Fruit fly (Drosophila melanogaster) whole organism, embryonic: ENCODE results near the gene CG3349.

Source experiments
- Atf3 ChIP-seq: fragments of 200-800 bp; sonication (Bioruptor generic); optimal IDR thresholded peaks from 3 replicates; lab custom pipeline; 2016; ENCODE audit warnings: missing biosample characterization, missing genetic modification characterization
- Awh ChIP-seq: fragments of 200-800 bp; sonication (Bioruptor generic); IDR thresholded peaks from 2 replicates; pipeline ENCODE4, ENCODE4 v1.3.6; 2022; ENCODE audit warnings: missing biosample characterization, missing genetic modification characterization
- Blimp-1 ChIP-seq: fragments of 200-800 bp; sonication (Bioruptor generic); optimal IDR thresholded peaks from 3 replicates; lab custom pipeline; 2018; ENCODE audit warnings: missing biosample characterization, missing genetic modification characterization, mild to moderate bottlenecking, moderate library complexity, missing genetic modification reagents
- Bteb2 ChIP-seq: fragments of 200-800 bp; sonication (Bioruptor generic); optimal IDR thresholded peaks from 2 replicates; lab custom pipeline; 2016; ENCODE audit warnings: missing biosample characterization, missing genetic modification characterization
- CG10267 ChIP-seq: fragments of 200-800 bp; sonication (Bioruptor generic); optimal IDR thresholded peaks from 2 replicates; lab custom pipeline; 2018; ENCODE audit warnings: missing biosample characterization, mild to moderate bottlenecking, missing genetic modification characterization, moderate library complexity
- CG10543 ChIP-seq: fragments of 200-800 bp; sonication (Bioruptor generic); optimal IDR thresholded peaks from 3 replicates; lab custom pipeline; 2017; ENCODE audit warnings: missing biosample characterization, mild to moderate bottlenecking, missing genetic modification characterization, moderate library complexity
- CG11504 ChIP-seq: fragments of 200-800 bp; sonication (Bioruptor generic); optimal IDR thresholded peaks from 3 replicates; lab custom pipeline; 2019; ENCODE audit warnings: missing biosample characterization, mild to moderate bottlenecking, missing genetic modification characterization, moderate library complexity
- CG11560 ChIP-seq: fragments of 200-800 bp; sonication (Bioruptor generic); IDR thresholded peaks from 3 replicates; pipeline ENCODE4 v1.3.6; 2022; ENCODE audit warnings: missing biosample characterization, missing genetic modification characterization
- CG12391 ChIP-seq: fragments of 200-800 bp; sonication (Bioruptor generic); optimal IDR thresholded peaks from 3 replicates; lab custom pipeline; 2018; ENCODE audit warnings: missing biosample characterization, mild to moderate bottlenecking, missing genetic modification characterization, moderate library complexity
- CG12744 ChIP-seq: fragments of 200-800 bp; sonication (Bioruptor generic); optimal IDR thresholded peaks from 2 replicates; lab custom pipeline; 2016; ENCODE audit warnings: missing biosample characterization, missing genetic modification characterization
- CG13624 ChIP-seq: fragments of 200-800 bp; sonication (Bioruptor generic); optimal IDR thresholded peaks from 2 replicates; lab custom pipeline; 2016; ENCODE audit warnings: missing biosample characterization, missing genetic modification characterization
- CG13775 ChIP-seq: fragments of 200-800 bp; sonication (Bioruptor generic); optimal IDR thresholded peaks from 3 replicates; lab custom pipeline; 2017; ENCODE audit warnings: missing biosample characterization, mild to moderate bottlenecking, missing genetic modification characterization
- CG14050 ChIP-seq: fragments of 200-800 bp; sonication (Bioruptor generic); IDR thresholded peaks from 3 replicates; pipeline ENCODE4 v1.3.6; 2022; ENCODE audit warnings: missing biosample characterization, missing genetic modification characterization
- CG1647 ChIP-seq: fragments of 200-800 bp; sonication (Bioruptor generic); optimal IDR thresholded peaks from 3 replicates; lab custom pipeline; 2016; ENCODE audit warnings: missing biosample characterization, missing genetic modification characterization
- CG1832 ChIP-seq: fragments of 200-800 bp; sonication (Bioruptor generic); optimal IDR thresholded peaks from 2 replicates; lab custom pipeline; 2017; ENCODE audit warnings: missing biosample characterization, mild to moderate bottlenecking, missing genetic modification characterization, inconsistent platforms
- CG2678 ChIP-seq: fragments of 200-800 bp; sonication (Bioruptor generic); optimal IDR thresholded peaks from 3 replicates; lab custom pipeline; 2019; ENCODE audit warnings: missing biosample characterization, mild to moderate bottlenecking, missing genetic modification characterization, moderate library complexity
- CG5245 ChIP-seq: fragments of 200-800 bp; sonication (Bioruptor generic); optimal IDR thresholded peaks from 3 replicates; lab custom pipeline; 2016; ENCODE audit warnings: missing biosample characterization, missing genetic modification characterization
- CG6654 ChIP-seq: fragments of 200-800 bp; sonication (Bioruptor generic); optimal IDR thresholded peaks from 2 replicates; lab custom pipeline; 2017; ENCODE audit warnings: missing biosample characterization, mild to moderate bottlenecking, missing genetic modification characterization
- CG6683 ChIP-seq: fragments of 200-800 bp; sonication (Bioruptor generic); optimal IDR thresholded peaks from 2 replicates; lab custom pipeline; 2017; ENCODE audit warnings: missing biosample characterization, mild to moderate bottlenecking, missing genetic modification characterization, missing genetic modification reagents
- CG6765 ChIP-seq: fragments of 200-800 bp; sonication (Bioruptor generic); optimal IDR thresholded peaks from 3 replicates; lab custom pipeline; 2017; ENCODE audit warnings: missing biosample characterization, mild to moderate bottlenecking, missing genetic modification characterization
- CG8089 ChIP-seq: fragments of 200-800 bp; sonication (Bioruptor generic); optimal IDR thresholded peaks from 3 replicates; lab custom pipeline; 2016; ENCODE audit warnings: missing biosample characterization, missing genetic modification characterization
- CG8765 ChIP-seq: fragments of 200-800 bp; sonication (Bioruptor generic); IDR thresholded peaks from 2 replicates; pipeline ENCODE4 v1.3.6; 2022; ENCODE audit warnings: missing biosample characterization, missing genetic modification characterization
- Camta ChIP-seq: fragments of 200-800 bp; sonication (Bioruptor generic); optimal IDR thresholded peaks from 2 replicates; lab custom pipeline; 2016; ENCODE audit warnings: missing biosample characterization, missing genetic modification characterization
- Dip3 ChIP-seq: fragments of 200-800 bp; sonication (Bioruptor generic); optimal IDR thresholded peaks from 3 replicates; lab custom pipeline; 2016; ENCODE audit warnings: missing biosample characterization, missing genetic modification characterization
- H15 ChIP-seq: fragments of 200-800 bp; sonication (Bioruptor generic); IDR thresholded peaks from 3 replicates; pipeline ENCODE4 v1.3.6; 2022; ENCODE audit warnings: missing biosample characterization, missing genetic modification characterization
- Hsf ChIP-seq: fragments of 200-800 bp; sonication (Bioruptor generic); optimal IDR thresholded peaks from 3 replicates; lab custom pipeline; 2016; ENCODE audit warnings: missing biosample characterization, missing genetic modification characterization
- Mad ChIP-seq: fragments of 200-800 bp; sonication (Bioruptor generic); optimal IDR thresholded peaks from 2 replicates; lab custom pipeline; 2016; ENCODE audit warnings: missing biosample characterization, missing genetic modification characterization
- NC2α ChIP-seq: fragments of 200-800 bp; sonication (Bioruptor generic); optimal IDR thresholded peaks from 2 replicates; lab custom pipeline; 2016; ENCODE audit warnings: missing biosample characterization, missing genetic modification characterization
- NK7.1 ChIP-seq: fragments of 200-800 bp; sonication (Bioruptor generic); optimal IDR thresholded peaks from 3 replicates; lab custom pipeline; 2016; ENCODE audit warnings: missing biosample characterization, missing genetic modification characterization
- Nf-YC ChIP-seq: fragments of 200-800 bp; optimal IDR thresholded peaks from 3 replicates; lab custom pipeline; 2019; ENCODE audit warnings: missing biosample characterization, mild to moderate bottlenecking, missing genetic modification characterization, moderate library complexity
- crol ChIP-seq: fragments of 200-800 bp; sonication (Bioruptor generic); IDR thresholded peaks from 2 replicates; pipeline ENCODE4 v1.3.6; 2022; ENCODE audit warnings: missing biosample characterization, missing genetic modification characterization
- esg ChIP-seq: fragments of 200-800 bp; sonication (Bioruptor generic); conservative IDR thresholded peaks from 2 replicates; pipeline ENCODE4 v1.3.6; 2022; ENCODE audit warnings: missing biosample characterization, missing genetic modification characterization
- exex ChIP-seq: fragments of 200-800 bp; sonication (Bioruptor generic); optimal IDR thresholded peaks from 4 replicates; lab custom pipeline; 2018; ENCODE audit warnings: missing biosample characterization, mild to moderate bottlenecking, missing genetic modification characterization, moderate library complexity
- fd102C ChIP-seq: fragments of 200-800 bp; sonication (Bioruptor generic); optimal IDR thresholded peaks from 2 replicates; lab custom pipeline; 2018; ENCODE audit warnings: missing biosample characterization, mild to moderate bottlenecking, missing genetic modification characterization, moderate library complexity
- fd96Cb ChIP-seq: fragments of 200-800 bp; sonication (Bioruptor generic); optimal IDR thresholded peaks from 2 replicates; lab custom pipeline; 2018; ENCODE audit warnings: missing biosample characterization, mild to moderate bottlenecking, missing genetic modification characterization, moderate library complexity
- hb ChIP-seq: fragments of 200-800 bp; sonication (Bioruptor generic); IDR thresholded peaks from 3 replicates; pipeline ENCODE4 v1.3.6; 2022; ENCODE audit warnings: missing biosample characterization, missing genetic modification characterization; ENCODE audit not compliant: partially characterized antibody
- hth ChIP-seq: fragments of >200 bp; optimal IDR thresholded peaks from 2 replicates; lab custom pipeline; 2017; ENCODE audit warnings: inconsistent platforms
- knrl ChIP-seq: fragments of 200-800 bp; sonication (Bioruptor generic); IDR thresholded peaks from 3 replicates; pipeline ENCODE4 v1.3.6; 2022; ENCODE audit warnings: missing biosample characterization, missing genetic modification characterization; ENCODE audit not compliant: partially characterized antibody
- oc ChIP-seq: fragments of 200-800 bp; sonication (Bioruptor generic); optimal IDR thresholded peaks from 2 replicates; lab custom pipeline; 2018; ENCODE audit warnings: missing biosample characterization, mild to moderate bottlenecking, missing genetic modification characterization, moderate library complexity
- pan ChIP-seq, 4 experiments: fragments of >200 bp in 3 of 4; fragments of 200-800 bp in 1 of 4; sonication (Bioruptor generic) in 1 of 4; optimal IDR thresholded peaks in 3 of 4; IDR thresholded peaks in 1 of 4; 2 replicates each; pipeline versions ENCODE4 v1.3.6 to Lab custom; 2017 to 2022; ENCODE audit warnings: missing biosample characterization in 2 of 4, missing genetic modification characterization in 2 of 4, mixed read lengths in 1 of 4
- pfk ChIP-seq: fragments of 200-800 bp; sonication (Bioruptor generic); optimal IDR thresholded peaks from 2 replicates; lab custom pipeline; 2018; ENCODE audit warnings: missing biosample characterization, mild to moderate bottlenecking, missing genetic modification characterization, moderate library complexity
- pros ChIP-seq: fragments of 200-800 bp; sonication (Bioruptor generic); optimal IDR thresholded peaks from 3 replicates; lab custom pipeline; 2019; ENCODE audit warnings: missing biosample characterization, mild to moderate bottlenecking, missing genetic modification characterization, moderate library complexity
- run ChIP-seq: fragments of 200-800 bp; sonication (Bioruptor generic); optimal IDR thresholded peaks from 3 replicates; lab custom pipeline; 2018; ENCODE audit warnings: missing biosample characterization, mild to moderate bottlenecking, missing genetic modification characterization
- sisA ChIP-seq: fragments of 200-800 bp; sonication (Bioruptor generic); IDR thresholded peaks from 2 replicates; pipeline ENCODE4 v1.3.6; 2022; ENCODE audit warnings: missing biosample characterization, missing genetic modification characterization
- sr ChIP-seq: fragments of 200-800 bp; sonication (Bioruptor generic); IDR thresholded peaks from 3 replicates; pipeline ENCODE4 v1.3.6; 2022; ENCODE audit warnings: missing biosample characterization, missing genetic modification characterization
- stc ChIP-seq: fragments of 200-800 bp; sonication (Bioruptor generic); IDR thresholded peaks from 2 replicates; pipeline ENCODE4 v1.3.6; 2022; ENCODE audit warnings: missing biosample characterization, missing genetic modification characterization
- stwl ChIP-seq: fragments of 200-800 bp; sonication (Bioruptor generic); optimal IDR thresholded peaks from 3 replicates; lab custom pipeline; 2018; ENCODE audit warnings: missing biosample characterization, mild to moderate bottlenecking, missing genetic modification characterization, moderate library complexity
- tll ChIP-seq, 2 experiments: fragments of 200-800 bp in 1 of 2; fragments of >200 bp in 1 of 2; sonication (Bioruptor generic) in 1 of 2; optimal IDR thresholded peaks; 2 replicates each; lab custom pipeline; 2017 to 2019; ENCODE audit warnings: missing biosample characterization in 2 of 2, missing genetic modification characterization in 2 of 2, mild to moderate bottlenecking in 1 of 2, moderate library complexity in 1 of 2
- ttk ChIP-seq: fragments of 200-800 bp; sonication (Bioruptor generic); IDR thresholded peaks from 2 replicates; pipeline ENCODE4 v2.1.2; 2022; ENCODE audit warnings: missing biosample characterization, missing genetic modification characterization
- vnd ChIP-seq: fragments of 200-800 bp; sonication (Bioruptor generic); IDR thresholded peaks from 3 replicates; pipeline ENCODE4 v1.3.6; 2022; ENCODE audit warnings: missing biosample characterization, missing genetic modification characterization; ENCODE audit not compliant: partially characterized antibody
- yki ChIP-seq: fragments of >200 bp; optimal IDR thresholded peaks from 3 replicates; lab custom pipeline; 2018

Gene CG3349

DNA sequence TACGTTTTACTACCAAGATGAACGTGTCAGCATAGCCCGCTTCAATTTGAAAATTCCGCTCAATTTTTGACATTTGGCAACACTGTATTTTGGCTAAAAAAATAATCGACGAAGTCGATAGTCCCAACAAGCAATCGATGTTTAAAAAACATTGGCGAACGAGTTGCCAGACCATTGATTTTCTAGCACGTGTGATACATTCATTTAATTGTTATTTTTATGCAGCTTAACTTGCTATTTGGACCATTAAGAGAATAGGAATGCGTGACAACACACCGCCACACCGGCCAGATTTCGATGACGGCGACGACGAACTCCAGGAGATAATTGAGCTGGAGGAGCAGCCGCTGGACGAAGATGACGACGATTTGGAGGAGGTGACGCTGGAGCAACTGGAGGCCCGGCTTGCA, 3.3 kb downstream of the CG3349 start, which contains the start of gene CG5114 (continued):
- TF ChIP-seq pfk (GFP tag; lab: Kevin White, UChicago) (no peak), Dip3 (GFP tag; lab: Kevin White, UChicago) (no peak), NC2α (GFP tag; lab: Kevin White, UChicago) (peak; percentile 9), NK7.1 (GFP tag; lab: Kevin White, UChicago) (peak; percentile 4), CG5245 (GFP tag; lab: Kevin White, UChicago) (no peak), pros (GFP tag; lab: Kevin White, UChicago) (no peak), CG6654 (GFP tag; lab: Kevin White, UChicago) (no peak), Blimp-1 (GFP tag; lab: Kevin White, UChicago) (no peak), CG1832 (no peak), knrl (GFP tag; lab: Robert Waterston, UW) (peak; percentile 87), hth (lab: Kevin White, UChicago) (no peak), CG8765 (no peak), esg (GFP tag; lab: Robert Waterston, UW) (no peak), Nf-YC (tag; lab: Kevin White, UChicago) (peak; percentile 37), yki (no peak), pan (optimal IDR thresholded peaks at IDR 0.05; lab: Kevin White, UChicago) (no peak), pan (GFP tag; optimal IDR thresholded peaks at IDR 0.05 in 1 of 2, IDR thresholded peaks at IDR 0.05 in 1 of 2) (peak in 1 of 2 experiments; percentile 53), CG1647 (GFP tag; lab: Kevin White, UChicago) (peak; percentile 22), tll (GFP tag; optimal IDR thresholded peaks at IDR 0.05; lab: Kevin White, UChicago) (no peak), Camta (peak; percentile 51), run (tag; lab: Kevin White, UChicago) (no peak), oc (tag; lab: Kevin White, UChicago) (no peak), CG13624 (peak; percentile 74), CG12391 (tag; lab: Kevin White, UChicago) (peak; percentile 62), CG11504 (tag; lab: Kevin White, UChicago) (peak; percentile 56), Awh (GFP tag; lab: Robert Waterston, UW) (no peak), sisA (no peak), CG10543 (GFP tag; lab: Kevin White, UChicago) (no peak), hb (peak; percentile 87; the same call in 2 of the 3 replicates), CG11560 (tag; lab: Robert Waterston, UW) (no peak), CG12744 (peak; percentile 3), CG6765 (no peak), Bteb2 (GFP tag; lab: Kevin White, UChicago) (peak; percentile 49), CG13775 (GFP tag; lab: Kevin White, UChicago) (no peak), Hsf (GFP tag; lab: Kevin White, UChicago) (peak; percentile 42), stwl (tag; lab: Kevin White, UChicago) (peak; percentile 95), fd96Cb (tag; lab: Kevin White, UChicago) (no peak), sr (GFP tag; lab: Robert Waterston, UW) (no peak), CG14050 (GFP tag; lab: Robert Waterston, UW) (0 out of 3 replicates have a peak, but pooled peaks have one; percentile 17), ttk (no peak), CG2678 (tag; lab: Kevin White, UChicago) (peak; percentile 11), Atf3 (GFP tag; lab: Kevin White, UChicago) (no peak), stc (GFP tag; lab: Robert Waterston, UW) (no peak), vnd (peak; percentile 84), crol (no peak), fd102C (GFP tag; lab: Kevin White, UChicago) (no peak), H15 (GFP tag; lab: Robert Waterston, UW) (no peak; the same call in 2 of the 3 replicates), CG10267 (peak; percentile 99), exex (tag; lab: Kevin White, UChicago) (peak; percentile 41), Mad (peak; percentile 43), CG6683 (GFP tag; lab: Kevin White, UChicago) (no peak), CG8089 (GFP tag; lab: Kevin White, UChicago) (no peak)
